Worm (Caenorhabditis elegans) whole organism, L1 larva: ENCODE results near the gene bath-37.

Experiments used
- C16A3.4 ChIP-seq: fragments of 150-350 bp; optimal IDR thresholded peaks from 2 replicates; lab custom pipeline; 2014; ENCODE audit warnings: missing biosample characterization, missing genetic modification characterization
- Y116A8C.19 ChIP-seq: sonication (generic microtip); optimal IDR thresholded peaks from 2 replicates; lab custom pipeline; 2016; ENCODE audit warnings: missing compliant biosample characterization, missing genetic modification characterization, borderline replicate concordance
- aha-1 ChIP-seq: fragments of 150-350 bp; optimal IDR thresholded peaks from 2 replicates; lab custom pipeline; 2014; ENCODE audit warnings: missing biosample characterization, missing genetic modification characterization
- aly-2 ChIP-seq: fragments of 150-350 bp; optimal IDR thresholded peaks from 2 replicates; lab custom pipeline; 2014; ENCODE audit warnings: missing biosample characterization, missing genetic modification characterization
- ama-1 ChIP-seq: fragments of 150-350 bp; optimal IDR thresholded peaks from 2 replicates; lab custom pipeline; 2014
- blmp-1 ChIP-seq: fragments of 150-350 bp; optimal IDR thresholded peaks from 2 replicates; lab custom pipeline; 2014; ENCODE audit warnings: missing biosample characterization, missing genetic modification characterization
- ceh-82 ChIP-seq, 3 experiments: fragments of 150-350 bp in 1 of 3; sonication (generic microtip) in 2 of 3; optimal IDR thresholded peaks; 2 replicates each; lab custom pipeline; 2014 to 2017; ENCODE audit warnings: missing biosample characterization in 3 of 3, missing genetic modification characterization in 3 of 3
- ceh-90 ChIP-seq: sonication (generic microtip); optimal IDR thresholded peaks from 2 replicates; lab custom pipeline; 2016; ENCODE audit warnings: missing genetic modification characterization, missing compliant biosample characterization
- egl-13 ChIP-seq: sonication (generic microtip); optimal IDR thresholded peaks from 2 replicates; lab custom pipeline; 2016; ENCODE audit warnings: missing genotype, missing genetic modification reagents, missing genetic modification characterization, missing compliant biosample characterization
- egl-27 ChIP-seq, 2 experiments: fragments of 150-350 bp in 1 of 2; sonication (generic microtip); optimal IDR thresholded peaks; 3 replicates each; lab custom pipeline; 2017 to 2018; ENCODE audit warnings: missing biosample characterization in 2 of 2, missing genetic modification characterization in 2 of 2, missing genetic modification reagents in 2 of 2
- elt-2 ChIP-seq: sonication (generic microtip); optimal IDR thresholded peaks from 2 replicates; lab custom pipeline; 2016; ENCODE audit warnings: missing genetic modification characterization, mild to moderate bottlenecking, inconsistent platforms, missing compliant biosample characterization, missing genetic modification reagents
- elt-3 ChIP-seq, 6 experiments: fragments of 150-350 bp in 1 of 6; sonication (generic microtip); optimal IDR thresholded peaks; 2 replicates each; lab custom pipeline; 2017 to 2018; ENCODE audit warnings: missing biosample characterization in 6 of 6, missing genetic modification characterization in 6 of 6, inconsistent platforms in 1 of 6
- ets-5 ChIP-seq: fragments of 200-800 bp; sonication (Bioruptor generic); IDR thresholded peaks from 2 replicates; pipeline ENCODE4 v1.3.6; 2022; ENCODE audit warnings: missing genetic modification characterization, missing compliant biosample characterization
- fkh-10 ChIP-seq: sonication (generic microtip); optimal IDR thresholded peaks from 2 replicates; lab custom pipeline; 2017; ENCODE audit warnings: missing biosample characterization, missing genetic modification reagents, missing genetic modification characterization
- grh-1 ChIP-seq: fragments of 200-800 bp; sonication (Bioruptor generic); IDR thresholded peaks from 2 replicates; pipeline ENCODE4 v1.3.6; 2022; ENCODE audit warnings: missing genetic modification reagents, missing genetic modification characterization, missing compliant biosample characterization
- hpl-2 ChIP-seq: fragments of 150-350 bp; optimal IDR thresholded peaks from 2 replicates; lab custom pipeline; 2014; ENCODE audit warnings: missing biosample characterization, missing genetic modification reagents, missing genetic modification characterization
- isw-1 ChIP-seq: fragments of 200-800 bp; sonication (Bioruptor generic); IDR thresholded peaks from 2 replicates; pipeline ENCODE4 v1.3.6; 2022; ENCODE audit warnings: missing genetic modification characterization, missing compliant biosample characterization
- jun-1 ChIP-seq: fragments of 150-350 bp; optimal IDR thresholded peaks from 2 replicates; lab custom pipeline; 2014; ENCODE audit warnings: missing biosample characterization, missing genetic modification reagents, missing genetic modification characterization
- lin-13 ChIP-seq: fragments of 150-350 bp; optimal IDR thresholded peaks from 2 replicates; lab custom pipeline; 2014; ENCODE audit warnings: missing biosample characterization, missing genetic modification reagents, missing genetic modification characterization
- lin-14 ChIP-seq: fragments of 200-800 bp; sonication (Bioruptor generic); optimal IDR thresholded peaks from 2 replicates; lab custom pipeline; 2018; ENCODE audit warnings: mild to moderate bottlenecking, missing genetic modification characterization, moderate library complexity, missing compliant biosample characterization
- lin-15B ChIP-seq: fragments of 150-350 bp; sonication (generic microtip); optimal IDR thresholded peaks from 3 replicates; lab custom pipeline; 2014; ENCODE audit warnings: missing biosample characterization, missing genetic modification characterization
- lin-35 ChIP-seq, 2 experiments: fragments of 150-350 bp; optimal IDR thresholded peaks; 2 replicates each; lab custom pipeline; 2014; ENCODE audit warnings: missing biosample characterization in 2 of 2, missing genetic modification characterization in 2 of 2, missing genetic modification reagents in 2 of 2
- lir-3 ChIP-seq: sonication (generic microtip); optimal IDR thresholded peaks from 2 replicates; lab custom pipeline; 2016; ENCODE audit warnings: mild to moderate bottlenecking, missing genetic modification characterization, moderate library complexity, missing compliant biosample characterization; ENCODE audit not compliant: poor library complexity
- lsy-2 ChIP-seq, 2 experiments: fragments of 150-350 bp; optimal IDR thresholded peaks; 2 replicates each; lab custom pipeline; 2014; ENCODE audit warnings: missing biosample characterization in 2 of 2, missing genetic modification characterization in 2 of 2
- mef-2 ChIP-seq: fragments of 150-350 bp; optimal IDR thresholded peaks from 2 replicates; lab custom pipeline; 2014; ENCODE audit warnings: missing biosample characterization, missing genetic modification characterization
- mep-1 ChIP-seq: fragments of 150-350 bp; optimal IDR thresholded peaks from 2 replicates; lab custom pipeline; 2014; ENCODE audit warnings: missing biosample characterization, missing genetic modification characterization
- nhr-12 ChIP-seq: sonication (generic microtip); optimal IDR thresholded peaks from 2 replicates; lab custom pipeline; 2017; ENCODE audit warnings: missing biosample characterization, missing genetic modification characterization
- nhr-28 ChIP-seq: fragments of 150-350 bp; optimal IDR thresholded peaks from 2 replicates; lab custom pipeline; 2014; ENCODE audit warnings: missing biosample characterization, missing genetic modification characterization
- nhr-47 ChIP-seq: sonication (generic microtip); optimal IDR thresholded peaks from 2 replicates; lab custom pipeline; 2016; ENCODE audit warnings: mild to moderate bottlenecking, missing genetic modification characterization, moderate library complexity, missing compliant biosample characterization
- nhr-84 ChIP-seq: sonication (generic microtip); optimal IDR thresholded peaks from 2 replicates; lab custom pipeline; 2017; ENCODE audit warnings: missing biosample characterization, missing genetic modification characterization
- nhr-90 ChIP-seq: sonication (generic microtip); optimal IDR thresholded peaks from 2 replicates; lab custom pipeline; 2016; ENCODE audit warnings: mild to moderate bottlenecking, missing genetic modification characterization, missing compliant biosample characterization; ENCODE audit not compliant: poor library complexity
- pag-3 ChIP-seq: sonication (generic microtip); optimal IDR thresholded peaks from 2 replicates; lab custom pipeline; 2017; ENCODE audit warnings: missing genetic modification characterization, mild to moderate bottlenecking, missing compliant biosample characterization, antibody characterized with exemption, borderline replicate concordance; ENCODE audit not compliant: insufficient read depth
- rnt-1 ChIP-seq: sonication (generic microtip); optimal IDR thresholded peaks from 2 replicates; lab custom pipeline; 2016; ENCODE audit warnings: mild to moderate bottlenecking, missing genetic modification characterization, moderate library complexity, missing compliant biosample characterization
- snpc-4 ChIP-seq: fragments of 150-350 bp; optimal IDR thresholded peaks from 2 replicates; lab custom pipeline; 2014; ENCODE audit warnings: missing biosample characterization, missing genetic modification characterization
- sox-4 ChIP-seq: sonication (generic microtip); optimal IDR thresholded peaks from 2 replicates; lab custom pipeline; 2016; ENCODE audit warnings: missing genetic modification characterization, missing compliant biosample characterization
- sup-37 ChIP-seq: fragments of 200-800 bp; sonication (Bioruptor generic); optimal IDR thresholded peaks from 2 replicates; lab custom pipeline; 2018; ENCODE audit warnings: mild to moderate bottlenecking, missing genetic modification characterization, missing compliant biosample characterization
- tbx-2 ChIP-seq: sonication (generic microtip); optimal IDR thresholded peaks from 2 replicates; lab custom pipeline; 2016; ENCODE audit warnings: missing genetic modification characterization, missing compliant biosample characterization
- unc-130 ChIP-seq: fragments of 150-350 bp; optimal IDR thresholded peaks from 2 replicates; lab custom pipeline; 2017; ENCODE audit warnings: missing biosample characterization, missing genetic modification characterization, inconsistent platforms
- unc-30 ChIP-seq: sonication (generic microtip); optimal IDR thresholded peaks from 2 replicates; lab custom pipeline; 2017; ENCODE audit warnings: missing biosample characterization, missing genetic modification characterization
- unc-86 ChIP-seq: sonication (generic microtip); optimal IDR thresholded peaks from 2 replicates; lab custom pipeline; 2016; ENCODE audit warnings: missing genetic modification characterization, missing compliant biosample characterization
- unc-98 ChIP-seq: fragments of 200-800 bp; sonication (Bioruptor generic); IDR thresholded peaks from 2 replicates; pipeline ENCODE4 v1.3.6; 2022; ENCODE audit warnings: missing genetic modification characterization, missing compliant biosample characterization
- vab-15 ChIP-seq: sonication (generic microtip); optimal IDR thresholded peaks from 2 replicates; lab custom pipeline; 2017; ENCODE audit warnings: missing genotype, mild to moderate bottlenecking, missing genetic modification characterization, missing compliant biosample characterization
- xbp-1 ChIP-seq: sonication (generic microtip); optimal IDR thresholded peaks from 2 replicates; lab custom pipeline; 2016; ENCODE audit warnings: missing genetic modification characterization, missing compliant biosample characterization
- zip-4 ChIP-seq: fragments of 200-800 bp; sonication (Bioruptor generic); optimal IDR thresholded peaks from 2 replicates; lab custom pipeline; 2018; ENCODE audit warnings: mild to moderate bottlenecking, missing genetic modification characterization, moderate library complexity, missing compliant biosample characterization
- ztf-4 ChIP-seq: fragments of 150-350 bp; optimal IDR thresholded peaks from 2 replicates; lab custom pipeline; 2014; ENCODE audit warnings: missing biosample characterization, missing genetic modification characterization

bath-37 gene

ce11 chrIV:12021360-12021759 is 47.3 kb upstream of the bath-37 start (continued):
- no peak for TF ChIP-seq lir-3 (tag; lab: Kevin White, UChicago)
- TF ChIP-seq lsy-2 (tag; optimal IDR thresholded peaks at IDR 0.05; lab: Kevin White, UChicago): no peak
- no peak for TF ChIP-seq egl-27 (tag; optimal IDR thresholded peaks at IDR 0.05; lab: Kevin White, UChicago)
- no peak for TF ChIP-seq mef-2
- TF ChIP-seq nhr-28 (tag; lab: Kevin White, UChicago): no peak
- no peak for TF ChIP-seq vab-15 (tag; lab: Kevin White, UChicago)
- peak; percentile 43 for TF ChIP-seq nhr-90 (tag; lab: Kevin White, UChicago)
- TF ChIP-seq lin-13 (GFP tag; lab: Kevin White, UChicago): no peak
- no peak for TF ChIP-seq nhr-12 (tag; lab: Kevin White, UChicago)
- no peak for TF ChIP-seq ztf-4 (tag; lab: Kevin White, UChicago)
- no peak for TF ChIP-seq C16A3.4
- TF ChIP-seq elt-2 (tag; lab: Kevin White, UChicago): no peak
- no peak for TF ChIP-seq pag-3
- TF ChIP-seq aly-2 (tag; lab: Kevin White, UChicago): no peak
- peak; percentile 9 for TF ChIP-seq tbx-2 (tag; lab: Kevin White, UChicago)
- no peak for TF ChIP-seq unc-98 (GFP tag; lab: Robert Waterston, UW)
- no peak for TF ChIP-seq unc-30 (tag; lab: Kevin White, UChicago)
- TF ChIP-seq lin-15B (tag; lab: Kevin White, UChicago): no peak
- no peak for TF ChIP-seq nhr-84 (tag; lab: Kevin White, UChicago)
- TF ChIP-seq zip-4 (GFP tag; lab: Kevin White, UChicago): no peak
- no peak for TF ChIP-seq fkh-10 (GFP tag; lab: Kevin White, UChicago)
- peak in 1 of 2 experiments; percentile 10 for TF ChIP-seq lin-35 (GFP tag; optimal IDR thresholded peaks at IDR 0.05; lab: Kevin White, UChicago)
- no peak for TF ChIP-seq ets-5
- no peak for TF ChIP-seq grh-1 (GFP tag; lab: Robert Waterston, UW)
- TF ChIP-seq unc-130: no peak
- no peak for TF ChIP-seq hpl-2 (GFP tag; lab: Kevin White, UChicago)
- TF ChIP-seq sup-37 (GFP tag; lab: Kevin White, UChicago): no peak
- no peak for TF ChIP-seq ceh-90 (tag; lab: Kevin White, UChicago)
- TF ChIP-seq aha-1: no peak
- no peak for TF ChIP-seq unc-86 (tag; lab: Kevin White, UChicago)
- no peak for TF ChIP-seq nhr-47 (tag; lab: Kevin White, UChicago)
- peak; percentile 79 for TF ChIP-seq lin-14
- TF ChIP-seq sox-4 (tag; lab: Kevin White, UChicago): no peak
- TF ChIP-seq jun-1 (tag; lab: Kevin White, UChicago): no peak
- TF ChIP-seq mep-1 (tag; lab: Kevin White, UChicago): no peak
- no peak for TF ChIP-seq isw-1 (GFP tag; lab: Robert Waterston, UW)
- TF ChIP-seq ceh-82 (tag; optimal IDR thresholded peaks at IDR 0.05; lab: Kevin White, UChicago): no peak
- peak; percentile 58 for TF ChIP-seq blmp-1

ce11 chrIV:12029074-12029473 is 39.6 kb upstream of the bath-37 start, which contains the start of gene tgn-38:
Gene tgn-38, minus strand, starts transcription at chrIV:12029174.
- TF ChIP-seq snpc-4 (tag; lab: Kevin White, UChicago) (no peak), elt-2 (tag; lab: Kevin White, UChicago) (no peak), Y116A8C.19 (tag; lab: Kevin White, UChicago) (no peak), rnt-1 (no peak), lir-3 (tag; lab: Kevin White, UChicago) (no peak), nhr-47 (tag; lab: Kevin White, UChicago) (no peak), ama-1 (lab: Kevin White, UChicago) (no peak), xbp-1 (no peak), egl-13 (tag; lab: Kevin White, UChicago) (no peak), lin-35 (GFP tag; optimal IDR thresholded peaks at IDR 0.05; lab: Kevin White, UChicago) (no peak), unc-30 (tag; lab: Kevin White, UChicago) (no peak), elt-3 (tag; optimal IDR thresholded peaks at IDR 0.05; lab: Kevin White, UChicago) (no peak)
